Fruit fly (Drosophila melanogaster) whole organism, embryonic: ENCODE data around the gene CG10005.

Source experiments
- Adf1 ChIP-seq: fragments of 200-800 bp; sonication (Bioruptor generic); IDR thresholded peaks from 2 replicates; pipeline ENCODE4 v1.3.6; 2022; ENCODE audit warnings: missing biosample characterization, missing genetic modification characterization
- B-H2 ChIP-seq: fragments of 200-800 bp; sonication (Bioruptor generic); optimal IDR thresholded peaks from 2 replicates; lab custom pipeline; 2018; ENCODE audit warnings: missing biosample characterization, mild to moderate bottlenecking, missing genetic modification characterization
- Bgb ChIP-seq: fragments of 200-800 bp; sonication (Bioruptor generic); IDR thresholded peaks from 2 replicates; pipeline ENCODE4 v1.3.6; 2022; ENCODE audit warnings: missing biosample characterization, missing genetic modification characterization; ENCODE audit not compliant: partially characterized antibody
- CG11398 ChIP-seq: fragments of 200-800 bp; sonication (Bioruptor generic); optimal IDR thresholded peaks from 2 replicates; lab custom pipeline; 2016; ENCODE audit warnings: missing biosample characterization, missing genetic modification characterization
- CG12659 ChIP-seq: fragments of 200-800 bp; sonication (Bioruptor generic); optimal IDR thresholded peaks from 3 replicates; lab custom pipeline; 2017; ENCODE audit warnings: mild to moderate bottlenecking, missing biosample characterization, missing genetic modification reagents, missing genetic modification characterization
- CG13424 ChIP-seq: fragments of 200-800 bp; sonication (Bioruptor generic); optimal IDR thresholded peaks from 2 replicates; lab custom pipeline; 2019; ENCODE audit warnings: missing biosample characterization, mild to moderate bottlenecking, missing genetic modification characterization, moderate library complexity
- CG15269 ChIP-seq: fragments of 200-800 bp; sonication (Bioruptor generic); optimal IDR thresholded peaks from 2 replicates; lab custom pipeline; 2018; ENCODE audit warnings: missing biosample characterization, mild to moderate bottlenecking, missing genetic modification characterization, moderate library complexity
- CG15601 ChIP-seq: fragments of 200-800 bp; sonication (Bioruptor generic); optimal IDR thresholded peaks from 3 replicates; lab custom pipeline; 2019; ENCODE audit warnings: missing biosample characterization, mild to moderate bottlenecking, missing genetic modification characterization, moderate library complexity
- CG17912 ChIP-seq: fragments of 200-800 bp; sonication (Bioruptor generic); optimal IDR thresholded peaks from 2 replicates; lab custom pipeline; 2018; ENCODE audit warnings: missing biosample characterization, mild to moderate bottlenecking, missing genetic modification characterization
- CG2120 ChIP-seq: fragments of 200-800 bp; sonication (Bioruptor generic); optimal IDR thresholded peaks from 3 replicates; lab custom pipeline; 2016; ENCODE audit warnings: missing biosample characterization, missing genetic modification characterization
- CG3281 ChIP-seq: fragments of 200-800 bp; sonication (Bioruptor generic); optimal IDR thresholded peaks from 3 replicates; lab custom pipeline; 2017; ENCODE audit warnings: missing biosample characterization, mild to moderate bottlenecking, missing genetic modification characterization
- CG34422 ChIP-seq: fragments of 200-800 bp; sonication (Bioruptor generic); IDR thresholded peaks from 3 replicates; pipeline ENCODE4 v1.3.6; 2022; ENCODE audit warnings: missing biosample characterization, missing genetic modification characterization
- CG7786 ChIP-seq: fragments of 200-800 bp; sonication (Bioruptor generic); optimal IDR thresholded peaks from 2 replicates; lab custom pipeline; 2016; ENCODE audit warnings: missing biosample characterization, missing genetic modification characterization
- CG8359 ChIP-seq: fragments of 200-800 bp; sonication (Bioruptor generic); optimal IDR thresholded peaks from 2 replicates; lab custom pipeline; 2017; ENCODE audit warnings: missing biosample characterization, mild to moderate bottlenecking, missing genetic modification characterization, borderline replicate concordance
- Deaf1 ChIP-seq: fragments of 200-800 bp; optimal IDR thresholded peaks from 3 replicates; lab custom pipeline; 2019; ENCODE audit warnings: missing biosample characterization, mild to moderate bottlenecking, missing genetic modification characterization, moderate library complexity
- Drgx ChIP-seq: fragments of 200-800 bp; sonication (Bioruptor generic); IDR thresholded peaks from 2 replicates; pipeline ENCODE4 v1.3.6; 2022; ENCODE audit warnings: missing biosample characterization, missing genetic modification characterization
- ERR ChIP-seq: fragments of 200-800 bp; sonication (Bioruptor generic); optimal IDR thresholded peaks from 2 replicates; lab custom pipeline; 2016; ENCODE audit warnings: missing biosample characterization, missing genetic modification characterization
- GATAe ChIP-seq: fragments of 200-800 bp; sonication (Bioruptor generic); conservative IDR thresholded peaks from 2 replicates; pipeline ENCODE4 v1.3.6; 2022; ENCODE audit warnings: missing biosample characterization, missing genetic modification characterization
- HLH3B ChIP-seq: fragments of 200-800 bp; sonication (Bioruptor generic); IDR thresholded peaks from 2 replicates; pipeline ENCODE4 v1.3.6; 2022; ENCODE audit warnings: missing biosample characterization, missing genetic modification characterization
- Lpt ChIP-seq: fragments of >200 bp; optimal IDR thresholded peaks from 2 replicates; lab custom pipeline; 2018; ENCODE audit warnings: missing biosample characterization, missing genetic modification characterization
- Mad ChIP-seq: fragments of 200-800 bp; sonication (Bioruptor generic); optimal IDR thresholded peaks from 2 replicates; lab custom pipeline; 2016; ENCODE audit warnings: missing biosample characterization, missing genetic modification characterization
- Med ChIP-seq: fragments of 200-800 bp; sonication (Bioruptor generic); peaks from one replicate; lab custom pipeline; 2016; ENCODE audit warnings: missing biosample characterization, missing genetic modification characterization, mild to moderate bottlenecking, inconsistent platforms, moderate library complexity
- Myb ChIP-seq: fragments of 200-800 bp; sonication (Bioruptor generic); optimal IDR thresholded peaks from 2 replicates; lab custom pipeline; 2016; ENCODE audit warnings: missing biosample characterization, missing genetic modification characterization
- Opbp ChIP-seq: fragments of 200-800 bp; sonication (Bioruptor generic); IDR thresholded peaks from 3 replicates; pipeline ENCODE4 v1.3.6; 2022; ENCODE audit warnings: missing biosample characterization, missing genetic modification characterization; ENCODE audit not compliant: partially characterized antibody
- Six4 ChIP-seq: fragments of 200-800 bp; sonication (Bioruptor generic); optimal IDR thresholded peaks from 2 replicates; lab custom pipeline; 2016; ENCODE audit warnings: missing biosample characterization, missing genetic modification characterization
- Sry-δ ChIP-seq: fragments of 200-800 bp; sonication (Bioruptor generic); optimal IDR thresholded peaks from 2 replicates; lab custom pipeline; 2016; ENCODE audit warnings: missing biosample characterization, missing genetic modification characterization
- Trl ChIP-seq, 3 experiments: fragments of >200 bp in 2 of 3; fragments of 200-800 bp in 1 of 3; sonication (Bioruptor generic) in 1 of 3; optimal IDR thresholded peaks; 2 replicates in 1 of 3; 3 replicates in 2 of 3; lab custom pipeline; 2016 to 2017; ENCODE audit warnings: missing biosample characterization in 1 of 3, missing genetic modification characterization in 1 of 3
- btn ChIP-seq: fragments of 200-800 bp; sonication (Bioruptor generic); optimal IDR thresholded peaks from 2 replicates; lab custom pipeline; 2016; ENCODE audit warnings: missing biosample characterization, missing genetic modification characterization
- cad ChIP-seq: fragments of >200 bp; optimal IDR thresholded peaks from 2 replicates; lab custom pipeline; 2017; ENCODE audit warnings: missing biosample characterization, missing genetic modification characterization
- cato ChIP-seq: fragments of 200-800 bp; sonication (Bioruptor generic); optimal IDR thresholded peaks from 2 replicates; lab custom pipeline; 2016; ENCODE audit warnings: missing biosample characterization, missing genetic modification characterization, borderline replicate concordance
- caup ChIP-seq: fragments of 200-800 bp; sonication (Bioruptor generic); optimal IDR thresholded peaks from 3 replicates; lab custom pipeline; 2017; ENCODE audit warnings: missing biosample characterization, mild to moderate bottlenecking, missing genetic modification characterization, moderate library complexity; ENCODE audit not compliant: severe bottlenecking
- crp ChIP-seq, 2 experiments: fragments of 200-800 bp; sonication (Bioruptor generic); optimal IDR thresholded peaks; 2 replicates in 1 of 2; 3 replicates in 1 of 2; lab custom pipeline; 2017; ENCODE audit warnings: missing biosample characterization in 2 of 2, missing genetic modification characterization in 2 of 2, mild to moderate bottlenecking in 1 of 2, moderate library complexity in 1 of 2
- gfzf ChIP-seq: fragments of 200-800 bp; sonication (Bioruptor generic); optimal IDR thresholded peaks from 2 replicates; lab custom pipeline; 2016; ENCODE audit warnings: missing biosample characterization, mild to moderate bottlenecking, missing genetic modification characterization, moderate library complexity
- hbn ChIP-seq: fragments of 200-800 bp; sonication (Bioruptor generic); IDR thresholded peaks from 2 replicates; pipeline ENCODE4 v1.3.6; 2022; ENCODE audit warnings: missing biosample characterization, missing genetic modification characterization; ENCODE audit not compliant: partially characterized antibody
- inv ChIP-seq: fragments of 200-800 bp; sonication (Bioruptor generic); IDR thresholded peaks from 2 replicates; pipeline ENCODE4 v1.3.6; 2022; ENCODE audit warnings: missing biosample characterization, missing genetic modification characterization; ENCODE audit not compliant: partially characterized antibody
- kay ChIP-seq: fragments of 200-800 bp; sonication (Bioruptor generic); optimal IDR thresholded peaks from 2 replicates; lab custom pipeline; 2016; ENCODE audit warnings: missing biosample characterization, missing genetic modification characterization
- nerfin-2 ChIP-seq: fragments of 200-800 bp; sonication (Bioruptor generic); IDR thresholded peaks from 2 replicates; pipeline ENCODE4 v1.3.6; 2022; ENCODE audit warnings: missing biosample characterization, missing genetic modification characterization; ENCODE audit not compliant: partially characterized antibody
- nmo ChIP-seq: fragments of 200-800 bp; sonication (Bioruptor generic); optimal IDR thresholded peaks from 2 replicates; lab custom pipeline; 2018; ENCODE audit warnings: missing biosample characterization, mild to moderate bottlenecking, missing genetic modification characterization, moderate library complexity
- nom ChIP-seq: fragments of 200-800 bp; sonication (Bioruptor generic); optimal IDR thresholded peaks from 2 replicates; lab custom pipeline; 2017; ENCODE audit warnings: missing biosample characterization, missing genetic modification characterization, mild to moderate bottlenecking, moderate library complexity, missing genetic modification reagents
- ssp ChIP-seq: fragments of 200-800 bp; sonication (Bioruptor generic); IDR thresholded peaks from 2 replicates; pipeline ENCODE4 v1.3.6; 2022; ENCODE audit warnings: missing biosample characterization, missing genetic modification characterization
- tio ChIP-seq: fragments of 200-800 bp; sonication (Bioruptor generic); optimal IDR thresholded peaks from 2 replicates; lab custom pipeline; 2017; ENCODE audit warnings: missing biosample characterization, missing genetic modification characterization, inconsistent platforms
- trem ChIP-seq: fragments of 200-800 bp; optimal IDR thresholded peaks from 3 replicates; lab custom pipeline; 2019; ENCODE audit warnings: missing biosample characterization, mild to moderate bottlenecking, missing genetic modification characterization, moderate library complexity
- tup ChIP-seq: fragments of 200-800 bp; sonication (Bioruptor generic); optimal IDR thresholded peaks from 2 replicates; lab custom pipeline; 2016; ENCODE audit warnings: missing biosample characterization, mild to moderate bottlenecking, missing genetic modification characterization, moderate library complexity
- vfl ChIP-seq: fragments of 200-800 bp; sonication (Bioruptor generic); optimal IDR thresholded peaks from 2 replicates; lab custom pipeline; 2016; ENCODE audit warnings: missing biosample characterization, missing genetic modification characterization
- vvl ChIP-seq: fragments of 200-800 bp; sonication (Bioruptor generic); IDR thresholded peaks from 2 replicates; pipeline ENCODE4 v1.3.6; 2022; ENCODE audit warnings: missing biosample characterization, missing genetic modification characterization
- yki ChIP-seq: fragments of >200 bp; optimal IDR thresholded peaks from 3 replicates; lab custom pipeline; 2018
- z ChIP-seq: fragments of 200-800 bp; sonication (Bioruptor generic); IDR thresholded peaks from 3 replicates; pipeline ENCODE4 v1.3.6; 2022; ENCODE audit warnings: missing biosample characterization, missing genetic modification characterization

The CG10005 gene

DNA sequence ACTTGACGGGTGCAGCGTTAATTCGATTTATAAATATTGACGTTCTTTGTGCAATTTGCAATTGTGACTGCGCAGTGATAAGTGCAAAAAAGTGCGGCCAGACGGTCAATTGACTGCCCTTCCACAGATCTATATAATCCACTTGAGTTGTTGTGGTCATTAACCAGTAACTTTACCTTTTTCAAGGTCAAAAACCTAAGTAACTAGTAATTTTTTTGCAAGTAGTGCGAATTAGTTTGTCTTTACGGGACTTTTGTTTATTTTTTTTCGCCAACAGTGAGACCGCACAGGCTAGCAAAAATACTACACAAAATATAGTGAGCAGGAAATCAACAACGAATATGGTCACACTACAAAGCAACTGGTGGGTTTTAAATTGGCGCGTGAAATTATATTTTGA is 2.4 kb downstream of the CG10005 start, which contains the start of gene Tango9 (continued):
- TF ChIP-seq B-H2 (peak; percentile 23), crp (GFP tag; optimal IDR thresholded peaks at IDR 0.05; lab: Kevin White, UChicago) (peak in 1 of 2 experiments; percentile 13), Myb (GFP tag; lab: Kevin White, UChicago) (peak; percentile 61), btn (GFP tag; lab: Kevin White, UChicago) (no peak), trem (tag; lab: Kevin White, UChicago) (peak; percentile 63), Sry-δ (GFP tag; lab: Kevin White, UChicago) (peak; percentile 44), cad (no peak), HLH3B (GFP tag; lab: Robert Waterston, UW) (0 out of 2 replicates have a peak, but pooled peaks have one; percentile 9), vvl (GFP tag; lab: Robert Waterston, UW) (0 out of 2 replicates have a peak, but pooled peaks have one; percentile 33)

DNA sequence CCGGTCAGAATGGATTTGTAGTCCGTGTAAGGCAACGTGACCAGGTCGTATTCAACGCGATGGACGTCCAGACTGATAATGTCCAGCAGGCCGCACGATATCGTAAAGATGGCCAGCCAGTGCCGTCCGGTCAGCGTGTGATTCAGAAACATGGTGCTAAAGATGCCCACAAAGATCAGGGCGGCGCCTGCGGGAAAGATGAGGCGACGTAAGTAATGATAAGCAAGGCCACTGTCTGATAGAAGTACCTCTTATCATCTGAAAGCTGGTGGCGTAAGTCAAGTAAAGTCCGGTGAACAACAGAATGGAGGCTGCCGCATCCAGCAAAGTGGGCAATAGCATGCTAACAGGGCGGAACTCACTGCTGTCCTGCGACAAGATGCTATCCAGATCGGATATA is 3.2 kb downstream of the CG10005 start:
- 0 out of 2 replicates have a peak, but pooled peaks have one; percentile 10 for TF ChIP-seq Bgb (GFP tag; lab: Robert Waterston, UW)
- no peak for TF ChIP-seq CG15269
- no peak for TF ChIP-seq Trl (optimal IDR thresholded peaks at IDR 0.05; lab: Kevin White, UChicago)
- TF ChIP-seq Trl (GFP tag; optimal IDR thresholded peaks at IDR 0.05; lab: Kevin White, UChicago), result no peak
- TF ChIP-seq gfzf (GFP tag; lab: Kevin White, UChicago), result no peak
- no peak for TF ChIP-seq Opbp (GFP tag; lab: Robert Waterston, UW)
- TF ChIP-seq Sry-δ (GFP tag; lab: Kevin White, UChicago), result no peak
- no peak for TF ChIP-seq nmo
- no peak for TF ChIP-seq Lpt
- no peak for TF ChIP-seq kay
- TF ChIP-seq CG12659 (GFP tag; lab: Kevin White, UChicago), result no peak
- no peak for TF ChIP-seq Six4 (GFP tag; lab: Kevin White, UChicago)
- no peak for TF ChIP-seq inv (GFP tag; lab: Robert Waterston, UW)
- peak; percentile 35 for TF ChIP-seq Med (GFP tag; lab: Kevin White, UChicago)
- TF ChIP-seq caup (GFP tag; lab: Kevin White, UChicago), result no peak
- no peak for TF ChIP-seq vfl (GFP tag; lab: Kevin White, UChicago)

DNA sequence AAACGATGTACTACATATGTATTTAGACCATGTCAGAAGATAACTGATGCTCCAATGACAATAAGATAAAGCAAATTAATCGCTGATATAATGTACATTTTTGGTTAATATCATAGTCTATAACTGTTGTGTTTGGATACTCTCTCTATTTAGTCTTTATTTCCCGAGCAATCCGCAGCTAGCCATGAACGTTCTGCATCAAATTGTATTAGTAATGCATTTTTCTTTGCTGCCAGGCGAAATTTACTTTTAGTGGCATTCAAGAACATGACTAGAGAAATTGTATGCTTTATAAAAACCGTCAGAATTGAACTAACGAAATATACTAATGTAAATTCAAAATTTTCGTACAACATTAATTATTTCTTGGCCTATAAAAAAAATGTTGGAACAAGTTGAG is 5.6 kb downstream of the CG10005 start, which contains the start of gene GC2:
Gene GC2, plus strand, starts transcription at position 301 of the 400 bp plus-strand sequence.
- TF ChIP-seq CG11398 (GFP tag; lab: Kevin White, UChicago) (no peak), yki (no peak), Adf1 (no peak), nom (no peak), ERR (GFP tag; lab: Kevin White, UChicago) (no peak), GATAe (GFP tag; lab: Robert Waterston, UW) (no peak), nerfin-2 (GFP tag; lab: Robert Waterston, UW) (no peak), hbn (GFP tag; lab: Robert Waterston, UW) (no peak), ssp (no peak), tup (GFP tag; lab: Kevin White, UChicago) (no peak), CG15601 (tag; lab: Kevin White, UChicago) (no peak)

DNA sequence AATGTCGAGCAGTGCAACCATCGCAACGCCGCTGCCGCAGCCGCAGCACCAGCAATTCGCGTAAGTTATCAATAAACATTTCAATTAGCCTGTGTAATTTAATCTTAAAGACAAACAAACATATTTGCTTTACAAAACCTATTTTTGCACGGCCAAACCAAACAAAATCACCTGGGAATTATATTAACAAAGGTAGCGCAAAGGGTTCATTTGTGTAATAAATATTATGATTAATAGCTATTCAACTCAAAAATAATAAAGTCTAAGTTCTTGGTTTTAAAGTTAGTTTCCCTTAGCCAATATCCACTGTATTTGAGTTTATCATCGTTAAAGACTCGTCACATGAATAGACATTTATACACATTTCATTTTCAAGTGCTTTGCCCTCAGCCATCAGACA is 7.8 kb downstream of the CG10005 start:
- TF ChIP-seq z (GFP tag; lab: Robert Waterston, UW) (no peak), Mad (GFP tag; lab: Kevin White, UChicago) (no peak), CG3281 (GFP tag; lab: Kevin White, UChicago) (peak; percentile 8), CG34422 (GFP tag; lab: Robert Waterston, UW) (no peak), Drgx (peak; percentile 64), CG13424 (tag; lab: Kevin White, UChicago) (peak; percentile 30), tio (GFP tag; lab: Kevin White, UChicago) (peak; percentile 16), CG2120 (peak; percentile 49), Deaf1 (no peak), CG8359 (GFP tag; lab: Kevin White, UChicago) (no peak), CG7786 (GFP tag; lab: Kevin White, UChicago) (no peak), CG17912 (GFP tag; lab: Kevin White, UChicago) (no peak), ERR (GFP tag; lab: Kevin White, UChicago) (no peak), cato (GFP tag; lab: Kevin White, UChicago) (no peak)
